ENCODE assay signal across 1 worm cellular context in genomic region chrIV:8066598-8066997, ce11.
TF ChIP-seq lines count a peak whose summit lies in the region.

No protein-coding gene starts in this region.

TF ChIP-seq in whole organism, L1 larva, 84 proteins besides CTCF, POLR2A, EP300 and RAD21 (continued from another document):
- TF ChIP-seq xbp-1 (tag; optimal IDR thresholded peaks at IDR 0.05; lab: Kevin White, UChicago) (peak; percentile 18), pqm-1 (tag; optimal IDR thresholded peaks at IDR 0.05; lab: Kevin White, UChicago) (no peak), grh-1 (GFP tag; IDR thresholded peaks at IDR 0.05; lab: Robert Waterston, UW) (no peak), efl-1 (optimal IDR thresholded peaks at IDR 0.05; lab: Kevin White, UChicago) (peak; percentile 18 to 42), efl-1 (GFP tag; optimal IDR thresholded peaks at IDR 0.05 in 1 of 2; lab: Kevin White, UChicago) (no peak), jun-1 (tag; optimal IDR thresholded peaks at IDR 0.05; lab: Kevin White, UChicago) (peak; percentile 7), nhr-47 (tag; optimal IDR thresholded peaks at IDR 0.05; lab: Kevin White, UChicago) (peak; percentile 34), fkh-8 (tag; optimal IDR thresholded peaks at IDR 0.05; lab: Kevin White, UChicago) (peak; percentile 70), nhr-71 (tag; optimal IDR thresholded peaks at IDR 0.05; lab: Kevin White, UChicago) (peak; percentile 56), nhr-28 (tag; optimal IDR thresholded peaks at IDR 0.05; lab: Kevin White, UChicago) (no peak), ceh-63 (GFP tag; optimal IDR thresholded peaks at IDR 0.05; lab: Kevin White, UChicago) (no peak), ceh-82 (tag; optimal IDR thresholded peaks at IDR 0.05; lab: Kevin White, UChicago) (peak in 2 of 3 experiments; percentile 11 to 44), lir-3 (tag; optimal IDR thresholded peaks at IDR 0.05; lab: Kevin White, UChicago; ENCODE audit: poor library complexity) (peak; percentile 14), snu-23 (GFP tag; optimal IDR thresholded peaks at IDR 0.05; lab: Kevin White, UChicago) (peak; percentile 52), blmp-1 (tag; optimal IDR thresholded peaks at IDR 0.05; lab: Kevin White, UChicago) (no peak), unc-98 (GFP tag; IDR thresholded peaks at IDR 0.05; lab: Robert Waterston, UW) (no peak), nhr-11 (tag; optimal IDR thresholded peaks at IDR 0.05; lab: Kevin White, UChicago) (no peak), egl-13 (tag; optimal IDR thresholded peaks at IDR 0.05; lab: Kevin White, UChicago) (no peak), sox-4 (tag; optimal IDR thresholded peaks at IDR 0.05; lab: Kevin White, UChicago) (no peak), rnt-1 (tag; optimal IDR thresholded peaks at IDR 0.05; lab: Kevin White, UChicago) (peak; percentile 43), isw-1 (GFP tag; IDR thresholded peaks at IDR 0.05; lab: Robert Waterston, UW) (peak; percentile 18; the same call in 1 of the 2 replicates), mep-1 (tag; optimal IDR thresholded peaks at IDR 0.05; lab: Kevin White, UChicago) (peak; percentile 26)
TF ChIP-seq in whole organism, L1 larva: peak in this region for 21.
